Worm (Caenorhabditis elegans) whole organism, L4 larva: ENCODE data around the gene str-35.

ENCODE experiments used
- fos-1 ChIP-seq: fragments of 150-350 bp; optimal IDR thresholded peaks from 2 replicates; lab custom pipeline; 2014; ENCODE audit warnings: missing biosample characterization, missing genetic modification characterization
- unc-62 ChIP-seq, 3 experiments: fragments of 150-350 bp in 1 of 3; sonication (generic microtip); optimal IDR thresholded peaks in 2 of 3; peaks in 1 of 3; 1 replicate in 1 of 3; 2 replicates in 2 of 3; lab custom pipeline; 2014 to 2017; ENCODE audit warnings: missing biosample characterization in 3 of 3, missing genetic modification characterization in 3 of 3, missing genetic modification reagents in 3 of 3, missing genotype in 1 of 3

DNA sequence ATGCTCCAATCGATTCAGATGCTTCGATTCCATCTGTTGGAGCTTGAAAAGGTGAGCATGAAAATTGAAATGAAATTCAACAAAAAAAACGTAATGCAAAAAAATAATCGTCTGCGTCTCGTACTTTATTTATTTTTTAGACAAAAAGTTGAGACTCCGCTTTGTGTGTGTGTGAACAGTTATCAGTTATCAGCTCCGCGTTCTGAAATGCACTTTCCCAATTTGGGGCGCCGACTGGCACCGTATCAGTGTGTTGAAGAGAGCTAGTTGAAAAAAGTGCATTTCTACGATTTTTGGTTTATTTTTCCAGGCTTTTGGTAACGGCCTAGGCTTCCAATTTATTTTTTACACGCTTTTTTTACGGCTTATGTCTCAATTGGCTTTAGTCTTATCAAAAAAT is 27.3 kb downstream of the str-35 start:
- TF ChIP-seq fos-1 (tag; lab: Kevin White, UChicago) (no peak), unc-62 (GFP tag; optimal IDR thresholded peaks at IDR 0.05 in 1 of 2; lab: Kevin White, UChicago) (no peak), unc-62 (tag; optimal IDR thresholded peaks at IDR 0.05; lab: Kevin White, UChicago) (no peak)
